Worm (Caenorhabditis elegans): ENCODE data around the gene F22E5.11.
"Not testable (repeated sequence)": the region's sequence is repeated elsewhere in the genome, so short reads cannot be mapped to it uniquely, and the experiment has no call there.

- TF ChIP-seq hnd-1 (tag; optimal IDR thresholded peaks at IDR 0.05); ama-1 (optimal IDR thresholded peaks at IDR 0.05); scrt-1 (GFP tag; IDR thresholded peaks at IDR 0.05); pes-1 (GFP tag; IDR thresholded peaks at IDR 0.05); B0310.2 (tag; optimal IDR thresholded peaks at IDR 0.05); F13C5.2 (tag; optimal IDR thresholded peaks at IDR 0.05); hmbx-1 (tag; optimal IDR thresholded peaks at IDR 0.05); flt-1 (GFP tag; IDR thresholded peaks at IDR 0.05); tra-4 (tag; optimal IDR thresholded peaks at IDR 0.05): not testable (repeated sequence)
These were observed 21.4 kb downstream of the F22E5.11 start, which contains the start of gene D2062.4 for ce11 chrII:2622936-2623452.
